Fruit fly (Drosophila melanogaster) whole organism, embryonic: ENCODE measurements around the gene CG2652.

Experiments
- Adf1 ChIP-seq: fragments of 200-800 bp; sonication (Bioruptor generic); IDR thresholded peaks from 2 replicates; pipeline ENCODE4 v1.3.6; 2022; ENCODE audit warnings: missing biosample characterization, missing genetic modification characterization
- Asciz ChIP-seq: fragments of 200-800 bp; sonication (Bioruptor generic); optimal IDR thresholded peaks from 2 replicates; lab custom pipeline; 2017; ENCODE audit warnings: missing biosample characterization, mild to moderate bottlenecking, missing genetic modification characterization, missing genetic modification reagents
- CG10267 ChIP-seq: fragments of 200-800 bp; sonication (Bioruptor generic); optimal IDR thresholded peaks from 2 replicates; lab custom pipeline; 2018; ENCODE audit warnings: missing biosample characterization, mild to moderate bottlenecking, missing genetic modification characterization, moderate library complexity
- CG11504 ChIP-seq: fragments of 200-800 bp; sonication (Bioruptor generic); optimal IDR thresholded peaks from 3 replicates; lab custom pipeline; 2019; ENCODE audit warnings: missing biosample characterization, mild to moderate bottlenecking, missing genetic modification characterization, moderate library complexity
- CG15011 ChIP-seq: fragments of 200-800 bp; sonication (Bioruptor generic); optimal IDR thresholded peaks from 3 replicates; lab custom pipeline; 2018; ENCODE audit warnings: missing biosample characterization, mild to moderate bottlenecking, missing genetic modification characterization
- CG15601 ChIP-seq: fragments of 200-800 bp; sonication (Bioruptor generic); optimal IDR thresholded peaks from 3 replicates; lab custom pipeline; 2019; ENCODE audit warnings: missing biosample characterization, mild to moderate bottlenecking, missing genetic modification characterization, moderate library complexity
- CG17328 ChIP-seq: fragments of 200-800 bp; sonication (Bioruptor generic); IDR thresholded peaks from 2 replicates; pipeline ENCODE4 v1.3.6; 2022; ENCODE audit warnings: missing biosample characterization, missing genetic modification characterization
- CG18619 ChIP-seq: fragments of 200-800 bp; sonication (Bioruptor generic); optimal IDR thresholded peaks from 3 replicates; lab custom pipeline; 2017; ENCODE audit warnings: missing biosample characterization, mild to moderate bottlenecking, missing genetic modification characterization
- CG34224 ChIP-seq: fragments of 200-800 bp; sonication (Bioruptor generic); IDR thresholded peaks from 3 replicates; pipeline ENCODE4 v1.3.6; 2022; ENCODE audit warnings: missing biosample characterization, missing genetic modification characterization; ENCODE audit not compliant: partially characterized antibody
- CG4282 ChIP-seq: fragments of 200-800 bp; sonication (Bioruptor generic); optimal IDR thresholded peaks from 2 replicates; lab custom pipeline; 2016; ENCODE audit warnings: missing biosample characterization, missing genetic modification characterization
- CG4360 ChIP-seq: fragments of 200-800 bp; sonication (Bioruptor generic); IDR thresholded peaks from 2 replicates; pipeline ENCODE4 v1.3.6; 2022; ENCODE audit warnings: missing biosample characterization, missing genetic modification characterization
- CG5953 ChIP-seq: fragments of 200-800 bp; sonication (Bioruptor generic); IDR thresholded peaks from 2 replicates; pipeline ENCODE4 v1.3.6; 2022; ENCODE audit warnings: missing biosample characterization, missing genetic modification characterization
- CG6791 ChIP-seq: fragments of 200-800 bp; sonication (Bioruptor generic); IDR thresholded peaks from 3 replicates; pipeline ENCODE4 v1.3.6; 2022; ENCODE audit warnings: missing biosample characterization, missing genetic modification characterization; ENCODE audit not compliant: partially characterized antibody
- CG7928 ChIP-seq: fragments of 200-800 bp; sonication (Bioruptor generic); optimal IDR thresholded peaks from 2 replicates; lab custom pipeline; 2017; ENCODE audit warnings: missing biosample characterization, mild to moderate bottlenecking, missing genetic modification characterization
- CG8944 ChIP-seq: fragments of 200-800 bp; sonication (Bioruptor generic); optimal IDR thresholded peaks from 3 replicates; lab custom pipeline; 2016; ENCODE audit warnings: missing biosample characterization, missing genetic modification characterization
- Drgx ChIP-seq: fragments of 200-800 bp; sonication (Bioruptor generic); IDR thresholded peaks from 2 replicates; pipeline ENCODE4 v1.3.6; 2022; ENCODE audit warnings: missing biosample characterization, missing genetic modification characterization
- E2f2 ChIP-seq: fragments of 200-800 bp; sonication (Bioruptor generic); IDR thresholded peaks from 2 replicates; pipeline ENCODE4 v1.3.6; 2022; ENCODE audit warnings: missing biosample characterization, missing genetic modification characterization
- ERR ChIP-seq: fragments of 200-800 bp; sonication (Bioruptor generic); optimal IDR thresholded peaks from 2 replicates; lab custom pipeline; 2016; ENCODE audit warnings: missing biosample characterization, missing genetic modification characterization
- Eip74EF ChIP-seq, 2 experiments: fragments of 200-800 bp in 1 of 2; fragments of >200 bp in 1 of 2; sonication (Bioruptor generic) in 1 of 2; optimal IDR thresholded peaks; 2 replicates each; lab custom pipeline; 2017 to 2019; ENCODE audit warnings: missing biosample characterization in 2 of 2, missing genetic modification characterization in 2 of 2, mild to moderate bottlenecking in 1 of 2, moderate library complexity in 1 of 2
- Fer3 ChIP-seq: fragments of 200-800 bp; sonication (Bioruptor generic); optimal IDR thresholded peaks from 2 replicates; lab custom pipeline; 2018; ENCODE audit warnings: missing biosample characterization, mild to moderate bottlenecking, missing genetic modification characterization, moderate library complexity
- GATAe ChIP-seq: fragments of 200-800 bp; sonication (Bioruptor generic); conservative IDR thresholded peaks from 2 replicates; pipeline ENCODE4 v1.3.6; 2022; ENCODE audit warnings: missing biosample characterization, missing genetic modification characterization
- HLHmδ ChIP-seq: fragments of 200-800 bp; sonication (Bioruptor generic); optimal IDR thresholded peaks from 2 replicates; lab custom pipeline; 2018; ENCODE audit warnings: missing biosample characterization, mild to moderate bottlenecking, missing genetic modification characterization, moderate library complexity
- NFAT ChIP-seq: fragments of 200-800 bp; sonication (Bioruptor generic); IDR thresholded peaks from 2 replicates; pipeline ENCODE4 v1.3.6; 2022; ENCODE audit warnings: missing biosample characterization, missing genetic modification characterization
- Nf-YA ChIP-seq: fragments of 200-800 bp; sonication (Bioruptor generic); IDR thresholded peaks from 2 replicates; pipeline ENCODE4 v1.3.6; 2022; ENCODE audit warnings: missing biosample characterization, missing genetic modification characterization
- Ptx1 ChIP-seq: fragments of 200-800 bp; sonication (Bioruptor generic); IDR thresholded peaks from 2 replicates; pipeline ENCODE4 v1.3.6; 2022; ENCODE audit warnings: missing biosample characterization, missing genetic modification characterization
- Ssrp ChIP-seq: fragments of 200-800 bp; sonication (Bioruptor generic); optimal IDR thresholded peaks from 2 replicates; lab custom pipeline; 2018; ENCODE audit warnings: missing biosample characterization, mild to moderate bottlenecking, missing genetic modification characterization, moderate library complexity
- Xrp1 ChIP-seq: fragments of 200-800 bp; sonication (Bioruptor generic); IDR thresholded peaks from 2 replicates; pipeline ENCODE4 v1.3.6; 2022; ENCODE audit warnings: missing biosample characterization, missing genetic modification characterization
- cg ChIP-seq: fragments of 200-800 bp; sonication (Bioruptor generic); optimal IDR thresholded peaks from 3 replicates; lab custom pipeline; 2019; ENCODE audit warnings: missing biosample characterization, mild to moderate bottlenecking, missing genetic modification characterization, moderate library complexity
- chm ChIP-seq: fragments of 200-800 bp; sonication (Bioruptor generic); IDR thresholded peaks from 2 replicates; pipeline ENCODE4 v1.3.6; 2022; ENCODE audit warnings: missing biosample characterization, missing genetic modification characterization
- chn ChIP-seq: fragments of 200-800 bp; sonication (Bioruptor generic); optimal IDR thresholded peaks from 2 replicates; lab custom pipeline; 2016; ENCODE audit warnings: missing biosample characterization, missing genetic modification characterization
- ci ChIP-seq: fragments of 200-800 bp; sonication (Bioruptor generic); IDR thresholded peaks from 3 replicates; pipeline ENCODE4 v1.3.6; 2022; ENCODE audit warnings: missing biosample characterization, missing genetic modification characterization
- corto ChIP-seq: fragments of 200-800 bp; sonication (Bioruptor generic); optimal IDR thresholded peaks from 2 replicates; lab custom pipeline; 2016; ENCODE audit warnings: missing biosample characterization, mild to moderate bottlenecking, missing genetic modification characterization, moderate library complexity
- cwo ChIP-seq: fragments of 200-800 bp; sonication (Bioruptor generic); optimal IDR thresholded peaks from 3 replicates; lab custom pipeline; 2017; ENCODE audit warnings: missing biosample characterization, missing genetic modification characterization, mild to moderate bottlenecking, moderate library complexity, missing genetic modification reagents
- dati ChIP-seq: fragments of 200-800 bp; sonication (Bioruptor generic); IDR thresholded peaks from 2 replicates; pipeline ENCODE4 v1.3.6; 2022; ENCODE audit warnings: missing biosample characterization, missing genetic modification characterization
- en ChIP-seq: fragments of 200-800 bp; sonication (Bioruptor generic); optimal IDR thresholded peaks from 2 replicates; lab custom pipeline; 2016; ENCODE audit warnings: missing biosample characterization, missing genetic modification characterization
- esg ChIP-seq: fragments of 200-800 bp; sonication (Bioruptor generic); conservative IDR thresholded peaks from 2 replicates; pipeline ENCODE4 v1.3.6; 2022; ENCODE audit warnings: missing biosample characterization, missing genetic modification characterization
- gro ChIP-seq: fragments of 200-800 bp; sonication (Bioruptor generic); optimal IDR thresholded peaks from 2 replicates; lab custom pipeline; 2016; ENCODE audit warnings: missing biosample characterization, missing genetic modification characterization
- ham ChIP-seq: fragments of 200-800 bp; sonication (Bioruptor generic); IDR thresholded peaks from 2 replicates; pipeline ENCODE4 v1.3.6; 2022; ENCODE audit warnings: missing biosample characterization, missing genetic modification characterization
- hkb ChIP-seq, 2 experiments: fragments of 200-800 bp in 1 of 2; fragments of >200 bp in 1 of 2; sonication (Bioruptor generic) in 1 of 2; IDR thresholded peaks in 1 of 2; optimal IDR thresholded peaks in 1 of 2; 2 replicates each; pipeline versions ENCODE4 v1.3.6 to Lab custom; 2017 to 2022; ENCODE audit warnings: missing biosample characterization in 1 of 2, missing genetic modification characterization in 1 of 2
- hth ChIP-seq: fragments of >200 bp; optimal IDR thresholded peaks from 2 replicates; lab custom pipeline; 2017; ENCODE audit warnings: inconsistent platforms
- kay ChIP-seq: fragments of 200-800 bp; sonication (Bioruptor generic); optimal IDR thresholded peaks from 2 replicates; lab custom pipeline; 2016; ENCODE audit warnings: missing biosample characterization, missing genetic modification characterization
- knrl ChIP-seq: fragments of 200-800 bp; sonication (Bioruptor generic); IDR thresholded peaks from 3 replicates; pipeline ENCODE4 v1.3.6; 2022; ENCODE audit warnings: missing biosample characterization, missing genetic modification characterization; ENCODE audit not compliant: partially characterized antibody
- lbe ChIP-seq: fragments of 200-800 bp; sonication (Bioruptor generic); optimal IDR thresholded peaks from 2 replicates; lab custom pipeline; 2016; ENCODE audit warnings: missing biosample characterization, mild to moderate bottlenecking, missing genetic modification characterization
- p53 ChIP-seq: fragments of 200-800 bp; sonication (Bioruptor generic); optimal IDR thresholded peaks from 2 replicates; lab custom pipeline; 2016; ENCODE audit warnings: missing biosample characterization, missing genetic modification characterization
- pita ChIP-seq: fragments of 200-800 bp; sonication (Bioruptor generic); optimal IDR thresholded peaks from 2 replicates; lab custom pipeline; 2017; ENCODE audit warnings: missing biosample characterization, mild to moderate bottlenecking, missing genetic modification characterization
- repo ChIP-seq: fragments of 200-800 bp; sonication (Bioruptor generic); optimal IDR thresholded peaks from 2 replicates; lab custom pipeline; 2016; ENCODE audit warnings: missing biosample characterization, missing genetic modification characterization
- sim ChIP-seq: fragments of 200-800 bp; sonication (Bioruptor generic); IDR thresholded peaks from 2 replicates; pipeline ENCODE4 v1.3.6; 2022; ENCODE audit warnings: missing biosample characterization, missing genetic modification characterization
- stwl ChIP-seq: fragments of 200-800 bp; sonication (Bioruptor generic); optimal IDR thresholded peaks from 3 replicates; lab custom pipeline; 2018; ENCODE audit warnings: missing biosample characterization, mild to moderate bottlenecking, missing genetic modification characterization, moderate library complexity
- sug ChIP-seq: fragments of 200-800 bp; optimal IDR thresholded peaks from 2 replicates; lab custom pipeline; 2019; ENCODE audit warnings: missing biosample characterization, mild to moderate bottlenecking, missing genetic modification characterization, moderate library complexity
- tna ChIP-seq: fragments of 200-800 bp; sonication (Bioruptor generic); IDR thresholded peaks from 2 replicates; pipeline ENCODE4 v1.3.6; 2022; ENCODE audit warnings: missing biosample characterization, missing genetic modification characterization; ENCODE audit not compliant: partially characterized antibody

The CG2652 gene

dm6 chrX:2658258-2658853, 24.4 kb downstream of the CG2652 start (continued):
- TF ChIP-seq CG10267 (tag; lab: Kevin White, UChicago) (no peak), Ssrp (tag; lab: Kevin White, UChicago) (no peak), corto (no peak), Fer3 (tag; lab: Kevin White, UChicago) (no peak), cg (GFP tag; lab: Kevin White, UChicago) (peak; percentile 79), Eip74EF (GFP tag; optimal IDR thresholded peaks at IDR 0.05; lab: Kevin White, UChicago) (no peak), HLHmδ (GFP tag; lab: Kevin White, UChicago) (no peak), Xrp1 (GFP tag; lab: Robert Waterston, UW) (no peak), hkb (optimal IDR thresholded peaks at IDR 0.05; lab: Kevin White, UChicago) (no peak), hkb (GFP tag; IDR thresholded peaks at IDR 0.05; lab: Robert Waterston, UW) (no peak), CG15601 (no peak), Drgx (0 out of 2 replicates have a peak, but pooled peaks have one; percentile 11), E2f2 (GFP tag; lab: Robert Waterston, UW) (no peak), stwl (no peak), pita (GFP tag; lab: Kevin White, UChicago) (no peak), chn (GFP tag; lab: Kevin White, UChicago) (no peak), NFAT (no peak), kay (GFP tag; lab: Kevin White, UChicago) (peak; percentile 45), CG5953 (GFP tag; lab: Robert Waterston, UW) (no peak), GATAe (GFP tag; lab: Robert Waterston, UW) (peak; percentile 59), CG7928 (GFP tag; lab: Kevin White, UChicago) (no peak), knrl (GFP tag; lab: Robert Waterston, UW) (no peak), en (GFP tag; lab: Kevin White, UChicago) (no peak), ci (GFP tag; lab: Robert Waterston, UW) (peak; percentile 60; the same call in 1 of the 3 replicates), CG11504 (tag; lab: Kevin White, UChicago) (no peak), CG4282 (no peak), sim (no peak), CG6791 (GFP tag; lab: Robert Waterston, UW) (no peak), Asciz (GFP tag; lab: Kevin White, UChicago) (no peak), chm (peak; percentile 24; the same call in 1 of the 2 replicates), lbe (GFP tag; lab: Kevin White, UChicago) (peak; percentile 56), ham (GFP tag; lab: Robert Waterston, UW) (no peak), Adf1 (GFP tag; lab: Robert Waterston, UW) (peak; percentile 47; the same call in 1 of the 2 replicates), repo (GFP tag; lab: Kevin White, UChicago) (no peak), CG4360 (GFP tag; lab: Robert Waterston, UW) (no peak), hth (lab: Kevin White, UChicago) (no peak), Ptx1 (no peak), p53 (GFP tag; lab: Kevin White, UChicago) (no peak), gro (GFP tag; lab: Kevin White, UChicago) (peak; percentile 22), CG34224 (peak; percentile 42; the same call in 1 of the 3 replicates), CG18619 (GFP tag; lab: Kevin White, UChicago) (no peak), sug (tag; lab: Kevin White, UChicago) (peak; percentile 65), dati (GFP tag; lab: Robert Waterston, UW) (no peak), Nf-YA (no peak), cwo (GFP tag; lab: Kevin White, UChicago) (peak; percentile 36), CG8944 (GFP tag; lab: Kevin White, UChicago) (no peak), tna (GFP tag; lab: Robert Waterston, UW) (no peak), esg (no peak), ERR (GFP tag; lab: Kevin White, UChicago) (no peak), CG17328 (no peak), CG15011 (GFP tag; lab: Kevin White, UChicago) (no peak)
